Worm (Caenorhabditis elegans) whole organism, late embryonic: Measurements from ENCODE around the gene K02F6.6.

Experiments used
- pha-4 ChIP-seq: fragments of 150-350 bp; optimal IDR thresholded peaks from 2 replicates; lab custom pipeline; 2018; ENCODE audit warnings: missing biosample characterization, missing genetic modification reagents, missing genetic modification characterization
- rnt-1 ChIP-seq: sonication (generic microtip); optimal IDR thresholded peaks from 2 replicates; lab custom pipeline; 2016; ENCODE audit warnings: missing genetic modification characterization, missing compliant biosample characterization
- tbx-2 ChIP-seq: sonication (generic microtip); optimal IDR thresholded peaks from 2 replicates; lab custom pipeline; 2016; ENCODE audit warnings: missing genetic modification characterization, missing compliant biosample characterization

- TF ChIP-seq rnt-1 (tag; lab: Kevin White, UChicago) (no peak), pha-4 (tag; lab: Kevin White, UChicago) (no peak), tbx-2 (tag; lab: Kevin White, UChicago) (no peak)
Observed at ce11 chrII:2518487-2518886, 12.1 kb upstream of the K02F6.6 start.
